Fruit fly (Drosophila melanogaster) whole organism, embryonic: ENCODE measurements around the gene CG42449.
A peak's percentile ranks its signal among the peaks of the same experiment; 100 is the strongest.

Source experiments
- Abd-B ChIP-seq: fragments of 200-800 bp; sonication (Bioruptor generic); optimal IDR thresholded peaks from 2 replicates; lab custom pipeline; 2018; ENCODE audit warnings: missing biosample characterization, mild to moderate bottlenecking, missing genetic modification characterization, moderate library complexity
- Adf1 ChIP-seq: fragments of 200-800 bp; sonication (Bioruptor generic); IDR thresholded peaks from 2 replicates; pipeline ENCODE4 v1.3.6; 2022; ENCODE audit warnings: missing biosample characterization, missing genetic modification characterization
- C15 ChIP-seq: fragments of 200-800 bp; sonication (Bioruptor generic); IDR thresholded peaks from 3 replicates; pipeline ENCODE4 v1.3.6; 2022; ENCODE audit warnings: missing biosample characterization, missing genetic modification characterization
- CG10462 ChIP-seq: fragments of 200-800 bp; sonication (Bioruptor generic); optimal IDR thresholded peaks from 2 replicates; lab custom pipeline; 2016; ENCODE audit warnings: missing biosample characterization, missing genetic modification characterization
- CG11398 ChIP-seq: fragments of 200-800 bp; sonication (Bioruptor generic); optimal IDR thresholded peaks from 2 replicates; lab custom pipeline; 2016; ENCODE audit warnings: missing biosample characterization, missing genetic modification characterization
- CG12104 ChIP-seq: fragments of 200-800 bp; sonication (Bioruptor generic); optimal IDR thresholded peaks from 3 replicates; lab custom pipeline; 2016; ENCODE audit warnings: missing biosample characterization, missing genetic modification characterization
- CG1233 ChIP-seq: fragments of 200-800 bp; sonication (Bioruptor generic); optimal IDR thresholded peaks from 4 replicates; lab custom pipeline; 2018; ENCODE audit warnings: missing biosample characterization, mild to moderate bottlenecking, missing genetic modification characterization
- CG14441 ChIP-seq: fragments of 200-800 bp; sonication (Bioruptor generic); IDR thresholded peaks from 2 replicates; pipeline ENCODE4 v1.3.6; 2022; ENCODE audit warnings: missing biosample characterization, missing genetic modification characterization
- CG14667 ChIP-seq: fragments of 200-800 bp; sonication (Bioruptor generic); IDR thresholded peaks from 2 replicates; pipeline ENCODE4 v1.3.6; 2022; ENCODE audit warnings: missing biosample characterization, missing genetic modification characterization
- CG1529 ChIP-seq: fragments of 200-800 bp; sonication (Bioruptor generic); optimal IDR thresholded peaks from 3 replicates; lab custom pipeline; 2018; ENCODE audit warnings: missing biosample characterization, missing genetic modification characterization
- CG16813 ChIP-seq: fragments of 200-800 bp; sonication (Bioruptor generic); IDR thresholded peaks from 3 replicates; pipeline ENCODE4 v1.3.6; 2022; ENCODE audit warnings: missing biosample characterization, missing genetic modification characterization; ENCODE audit not compliant: partially characterized antibody
- CG3281 ChIP-seq: fragments of 200-800 bp; sonication (Bioruptor generic); optimal IDR thresholded peaks from 3 replicates; lab custom pipeline; 2017; ENCODE audit warnings: missing biosample characterization, mild to moderate bottlenecking, missing genetic modification characterization
- CG33213 ChIP-seq: fragments of 200-800 bp; sonication (Bioruptor generic); optimal IDR thresholded peaks from 3 replicates; lab custom pipeline; 2016; ENCODE audit warnings: missing biosample characterization, missing genetic modification characterization
- CG34422 ChIP-seq: fragments of 200-800 bp; sonication (Bioruptor generic); IDR thresholded peaks from 3 replicates; pipeline ENCODE4 v1.3.6; 2022; ENCODE audit warnings: missing biosample characterization, missing genetic modification characterization
- CG4360 ChIP-seq: fragments of 200-800 bp; sonication (Bioruptor generic); IDR thresholded peaks from 2 replicates; pipeline ENCODE4 v1.3.6; 2022; ENCODE audit warnings: missing biosample characterization, missing genetic modification characterization
- CG6654 ChIP-seq: fragments of 200-800 bp; sonication (Bioruptor generic); optimal IDR thresholded peaks from 2 replicates; lab custom pipeline; 2017; ENCODE audit warnings: missing biosample characterization, mild to moderate bottlenecking, missing genetic modification characterization
- CG7839 ChIP-seq: fragments of 200-800 bp; sonication (Bioruptor generic); optimal IDR thresholded peaks from 3 replicates; lab custom pipeline; 2018; ENCODE audit warnings: missing biosample characterization, mild to moderate bottlenecking, missing genetic modification characterization, moderate library complexity
- CG7928 ChIP-seq: fragments of 200-800 bp; sonication (Bioruptor generic); optimal IDR thresholded peaks from 2 replicates; lab custom pipeline; 2017; ENCODE audit warnings: missing biosample characterization, mild to moderate bottlenecking, missing genetic modification characterization
- CG9437 ChIP-seq: fragments of 200-800 bp; sonication (Bioruptor generic); optimal IDR thresholded peaks from 2 replicates; lab custom pipeline; 2018; ENCODE audit warnings: missing biosample characterization, mild to moderate bottlenecking, missing genetic modification characterization
- CG9727 ChIP-seq: fragments of 200-800 bp; sonication (Bioruptor generic); optimal IDR thresholded peaks from 3 replicates; lab custom pipeline; 2017; ENCODE audit warnings: missing biosample characterization, mild to moderate bottlenecking, missing genetic modification characterization
- Doc3 ChIP-seq: fragments of 200-800 bp; sonication (Bioruptor generic); IDR thresholded peaks from 3 replicates; pipeline ENCODE4 v1.3.6; 2022; ENCODE audit warnings: missing biosample characterization, missing genetic modification characterization; ENCODE audit not compliant: partially characterized antibody
- HHEX ChIP-seq: fragments of 200-800 bp; sonication (Bioruptor generic); optimal IDR thresholded peaks from 3 replicates; lab custom pipeline; 2017; ENCODE audit warnings: missing biosample characterization, mild to moderate bottlenecking, missing genetic modification characterization, missing genetic modification reagents
- HLHmδ ChIP-seq: fragments of 200-800 bp; sonication (Bioruptor generic); optimal IDR thresholded peaks from 2 replicates; lab custom pipeline; 2018; ENCODE audit warnings: missing biosample characterization, mild to moderate bottlenecking, missing genetic modification characterization, moderate library complexity
- Hand ChIP-seq: fragments of 200-800 bp; sonication (Bioruptor generic); optimal IDR thresholded peaks from 2 replicates; lab custom pipeline; 2017; ENCODE audit warnings: mild to moderate bottlenecking, missing biosample characterization, missing genetic modification reagents, missing genetic modification characterization
- Hey ChIP-seq: fragments of 200-800 bp; sonication (Bioruptor generic); optimal IDR thresholded peaks from 3 replicates; lab custom pipeline; 2018; ENCODE audit warnings: missing biosample characterization, mild to moderate bottlenecking, missing genetic modification characterization
- Max ChIP-seq: fragments of 200-800 bp; sonication (Bioruptor generic); optimal IDR thresholded peaks from 2 replicates; lab custom pipeline; 2016; ENCODE audit warnings: missing biosample characterization, mild to moderate bottlenecking, missing genetic modification characterization
- Ravus ChIP-seq: fragments of 200-800 bp; sonication (Bioruptor generic); IDR thresholded peaks from 2 replicates; pipeline ENCODE4 v1.3.6; 2022; ENCODE audit warnings: missing biosample characterization, missing genetic modification characterization
- TFAM ChIP-seq: fragments of 200-800 bp; sonication (Bioruptor generic); optimal IDR thresholded peaks from 2 replicates; lab custom pipeline; 2017; ENCODE audit warnings: missing biosample characterization, missing genetic modification characterization, inconsistent platforms
- Trl ChIP-seq, 3 experiments: fragments of >200 bp in 2 of 3; fragments of 200-800 bp in 1 of 3; sonication (Bioruptor generic) in 1 of 3; optimal IDR thresholded peaks; 2 replicates in 1 of 3; 3 replicates in 2 of 3; lab custom pipeline; 2016 to 2017; ENCODE audit warnings: missing biosample characterization in 1 of 3, missing genetic modification characterization in 1 of 3
- Usf ChIP-seq: fragments of 200-800 bp; sonication (Bioruptor generic); optimal IDR thresholded peaks from 2 replicates; lab custom pipeline; 2017; ENCODE audit warnings: missing genotype, missing biosample characterization, missing genetic modification characterization
- ap ChIP-seq: fragments of 200-800 bp; sonication (Bioruptor generic); IDR thresholded peaks from 2 replicates; pipeline ENCODE4 v1.3.6; 2022; ENCODE audit warnings: missing biosample characterization, missing genetic modification characterization
- ara ChIP-seq: fragments of 200-800 bp; sonication (Bioruptor generic); IDR thresholded peaks from 2 replicates; pipeline ENCODE4 v1.3.6; 2022; ENCODE audit warnings: missing biosample characterization, missing genetic modification characterization
- ash1 ChIP-seq: fragments of 200-800 bp; sonication (Bioruptor generic); optimal IDR thresholded peaks from 2 replicates; lab custom pipeline; 2018; ENCODE audit warnings: missing biosample characterization, mild to moderate bottlenecking, missing genetic modification characterization
- bigmax ChIP-seq: fragments of 200-800 bp; sonication (Bioruptor generic); optimal IDR thresholded peaks from 2 replicates; lab custom pipeline; 2018; ENCODE audit warnings: missing biosample characterization, mild to moderate bottlenecking, missing genetic modification characterization
- bowl ChIP-seq: fragments of 200-800 bp; sonication (Bioruptor generic); IDR thresholded peaks from 2 replicates; pipeline ENCODE4 v1.3.6; 2022; ENCODE audit warnings: missing biosample characterization, missing genetic modification characterization
- bsh ChIP-seq, 2 experiments: fragments of 200-800 bp; sonication (Bioruptor generic); optimal IDR thresholded peaks; 2 replicates each; lab custom pipeline; 2017 to 2018; ENCODE audit warnings: mild to moderate bottlenecking in 2 of 2, missing biosample characterization in 2 of 2, missing genetic modification characterization in 2 of 2, moderate library complexity in 1 of 2
- ind ChIP-seq: fragments of 200-800 bp; sonication (Bioruptor generic); optimal IDR thresholded peaks from 3 replicates; lab custom pipeline; 2016; ENCODE audit warnings: missing biosample characterization, missing genetic modification characterization
- mam ChIP-seq: fragments of 200-800 bp; sonication (Bioruptor generic); optimal IDR thresholded peaks from 3 replicates; lab custom pipeline; 2016; ENCODE audit warnings: missing biosample characterization, missing genetic modification characterization
- p53 ChIP-seq: fragments of 200-800 bp; sonication (Bioruptor generic); optimal IDR thresholded peaks from 2 replicates; lab custom pipeline; 2016; ENCODE audit warnings: missing biosample characterization, missing genetic modification characterization
- pan ChIP-seq, 4 experiments: fragments of >200 bp in 3 of 4; fragments of 200-800 bp in 1 of 4; sonication (Bioruptor generic) in 1 of 4; optimal IDR thresholded peaks in 3 of 4; IDR thresholded peaks in 1 of 4; 2 replicates each; pipeline versions ENCODE4 v1.3.6 to Lab custom; 2017 to 2022; ENCODE audit warnings: missing biosample characterization in 2 of 4, missing genetic modification characterization in 2 of 4, mixed read lengths in 1 of 4
- ro ChIP-seq: fragments of 200-800 bp; sonication (Bioruptor generic); IDR thresholded peaks from 2 replicates; pipeline ENCODE4 v1.3.6; 2022; ENCODE audit warnings: missing biosample characterization, missing genetic modification characterization
- slou ChIP-seq: fragments of 200-800 bp; sonication (Bioruptor generic); optimal IDR thresholded peaks from 3 replicates; lab custom pipeline; 2016; ENCODE audit warnings: missing biosample characterization, missing genetic modification characterization
- slp2 ChIP-seq: fragments of 200-800 bp; sonication (Bioruptor generic); optimal IDR thresholded peaks from 2 replicates; lab custom pipeline; 2016; ENCODE audit warnings: missing biosample characterization, missing genetic modification characterization
- so ChIP-seq: fragments of 200-800 bp; sonication (Bioruptor generic); IDR thresholded peaks from 3 replicates; pipeline ENCODE4 v1.3.6; 2022; ENCODE audit warnings: missing biosample characterization, missing genetic modification characterization
- sug ChIP-seq: fragments of 200-800 bp; optimal IDR thresholded peaks from 2 replicates; lab custom pipeline; 2019; ENCODE audit warnings: missing biosample characterization, mild to moderate bottlenecking, missing genetic modification characterization, moderate library complexity
- tin ChIP-seq: fragments of 200-800 bp; sonication (Bioruptor generic); optimal IDR thresholded peaks from 3 replicates; lab custom pipeline; 2016; ENCODE audit warnings: missing biosample characterization, missing genetic modification characterization
- toy ChIP-seq: fragments of 200-800 bp; sonication (Bioruptor generic); IDR thresholded peaks from 2 replicates; pipeline ENCODE4 v1.3.6; 2022; ENCODE audit warnings: missing biosample characterization, missing genetic modification characterization
- tup ChIP-seq: fragments of 200-800 bp; sonication (Bioruptor generic); optimal IDR thresholded peaks from 2 replicates; lab custom pipeline; 2016; ENCODE audit warnings: missing biosample characterization, mild to moderate bottlenecking, missing genetic modification characterization, moderate library complexity
- wor ChIP-seq: fragments of 200-800 bp; sonication (Bioruptor generic); IDR thresholded peaks from 2 replicates; pipeline ENCODE4 v1.3.6; 2022; ENCODE audit warnings: missing biosample characterization, missing genetic modification characterization

CG42449 gene

DNA sequence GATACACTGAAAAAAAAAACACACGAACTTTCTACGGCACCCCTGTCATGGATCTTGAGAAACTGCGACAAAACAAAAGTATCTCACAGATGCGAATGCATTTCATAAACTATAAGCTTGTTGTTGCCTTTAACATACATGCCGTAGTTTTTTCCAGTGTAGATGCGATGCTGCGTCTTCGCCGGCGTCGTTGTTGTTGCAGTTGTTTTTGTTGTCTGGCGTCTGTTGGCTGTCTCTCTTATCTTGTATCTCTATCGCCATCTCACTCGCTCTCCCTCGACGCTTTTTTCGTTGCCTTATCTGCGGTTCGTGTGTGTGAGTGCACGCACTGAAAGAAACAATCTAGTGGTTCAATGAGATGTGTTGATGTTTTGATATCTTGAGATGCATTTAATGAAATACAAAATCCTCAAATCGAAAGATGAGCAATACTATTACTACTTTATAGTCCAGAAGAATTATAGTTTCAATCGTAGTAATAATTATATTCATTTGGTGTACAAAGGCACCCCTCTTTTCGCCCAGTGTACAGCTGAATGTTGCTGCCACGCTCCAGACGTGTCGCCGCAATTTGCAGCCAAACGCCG, 13.5 kb downstream of the CG42449 start (continued):
- TF ChIP-seq Ravus (GFP tag; lab: Robert Waterston, UW): peak; percentile 77
- TF ChIP-seq CG7839 (tag; lab: Kevin White, UChicago): peak; percentile 96
- peak; percentile 50 for TF ChIP-seq sug (tag; lab: Kevin White, UChicago)
- no peak for TF ChIP-seq CG16813 (GFP tag; lab: Robert Waterston, UW)
- peak; percentile 97 for TF ChIP-seq CG34422 (GFP tag; lab: Robert Waterston, UW)
- TF ChIP-seq C15 (GFP tag; lab: Robert Waterston, UW): peak; percentile 87; the same call in 2 of the 3 replicates
- TF ChIP-seq mam (GFP tag; lab: Kevin White, UChicago): peak; percentile 96
- peak; percentile 86 for TF ChIP-seq slou (GFP tag; lab: Kevin White, UChicago)
- TF ChIP-seq CG12104: peak; percentile 95
- TF ChIP-seq CG1529 (GFP tag; lab: Kevin White, UChicago): peak; percentile 93
- peak; percentile 98 for TF ChIP-seq tin
- peak; percentile 75 for TF ChIP-seq Hey (tag; lab: Kevin White, UChicago)
- TF ChIP-seq ap (GFP tag; lab: Robert Waterston, UW): peak; percentile 94
- TF ChIP-seq so (GFP tag; lab: Robert Waterston, UW): peak; percentile 94
- TF ChIP-seq CG1233 (GFP tag; lab: Kevin White, UChicago): peak; percentile 96
- peak; percentile 96 for TF ChIP-seq CG14441 (GFP tag; lab: Robert Waterston, UW)
- TF ChIP-seq Abd-B (GFP tag; lab: Kevin White, UChicago): peak; percentile 91
- peak; percentile 81 for TF ChIP-seq TFAM
- peak; percentile 69 for TF ChIP-seq CG6654 (GFP tag; lab: Kevin White, UChicago)
- peak; percentile 89 for TF ChIP-seq bowl (GFP tag; lab: Robert Waterston, UW)
- TF ChIP-seq p53 (GFP tag; lab: Kevin White, UChicago): peak; percentile 96
- peak; percentile 97 for TF ChIP-seq slp2 (GFP tag; lab: Kevin White, UChicago)
- TF ChIP-seq CG9727 (GFP tag; lab: Kevin White, UChicago): peak; percentile 98
- TF ChIP-seq CG14667 (GFP tag; lab: Robert Waterston, UW): peak; percentile 93
- TF ChIP-seq ara: peak; percentile 98
- peak; percentile 85 for TF ChIP-seq Hand (GFP tag; lab: Kevin White, UChicago)
- TF ChIP-seq CG7928 (GFP tag; lab: Kevin White, UChicago): peak; percentile 66
- no peak for TF ChIP-seq pan (optimal IDR thresholded peaks at IDR 0.05; lab: Kevin White, UChicago)
- peak in 1 of 2 experiments; percentile 96 for TF ChIP-seq pan (GFP tag; optimal IDR thresholded peaks at IDR 0.05 in 1 of 2, IDR thresholded peaks at IDR 0.05 in 1 of 2)
- peak; percentile 91 for TF ChIP-seq Max (GFP tag; lab: Kevin White, UChicago)
- peak; percentile 88 for TF ChIP-seq Adf1
- peak; percentile 81 for TF ChIP-seq ro (GFP tag; lab: Robert Waterston, UW)
- peak; percentile 95 for TF ChIP-seq CG4360 (GFP tag; lab: Robert Waterston, UW)
- peak; percentile 97 for TF ChIP-seq tup
- no peak for TF ChIP-seq Doc3
- peak; percentile 98 for TF ChIP-seq CG33213 (GFP tag; lab: Kevin White, UChicago)
- peak; percentile 48 for TF ChIP-seq bigmax (GFP tag; lab: Kevin White, UChicago)
- TF ChIP-seq CG10462: peak; percentile 97
- TF ChIP-seq bsh (GFP tag; optimal IDR thresholded peaks at IDR 0.05; lab: Kevin White, UChicago): peak; percentile 91 to 94
- TF ChIP-seq HLHmδ (GFP tag; lab: Kevin White, UChicago): peak; percentile 58
- peak; percentile 66 for TF ChIP-seq ash1 (GFP tag; lab: Kevin White, UChicago)
- TF ChIP-seq Usf (GFP tag; lab: Kevin White, UChicago): peak; percentile 92
- peak; percentile 95 for TF ChIP-seq HHEX (GFP tag; lab: Kevin White, UChicago)
- TF ChIP-seq CG3281: peak; percentile 88
- TF ChIP-seq Trl (optimal IDR thresholded peaks at IDR 0.05; lab: Kevin White, UChicago): no peak
- TF ChIP-seq Trl (GFP tag; optimal IDR thresholded peaks at IDR 0.05; lab: Kevin White, UChicago): peak; percentile 99
- peak; percentile 97 for TF ChIP-seq CG11398
- peak; percentile 58; the same call in 1 of the 2 replicates for TF ChIP-seq toy
- TF ChIP-seq wor: peak; percentile 86
- TF ChIP-seq CG9437: peak; percentile 91
- peak; percentile 98 for TF ChIP-seq ind (GFP tag; lab: Kevin White, UChicago)
